Worm (Caenorhabditis elegans): ENCODE measurements around the gene F20D6.2.

- no peak for TF ChIP-seq unc-86 (tag; optimal IDR thresholded peaks at IDR 0.05)
- TF ChIP-seq pqm-1 (tag; optimal IDR thresholded peaks at IDR 0.05): no peak
- no peak for TF ChIP-seq hlh-6 (tag; optimal IDR thresholded peaks at IDR 0.05)
- no peak for TF ChIP-seq lim-6 (tag; optimal IDR thresholded peaks at IDR 0.05)
- no peak for TF ChIP-seq nhr-11 (tag; optimal IDR thresholded peaks at IDR 0.05)
- TF ChIP-seq pros-1 (tag; optimal IDR thresholded peaks at IDR 0.05): no peak
- no peak for TF ChIP-seq nfya-1 (tag; optimal IDR thresholded peaks at IDR 0.05)
- TF ChIP-seq che-1 (tag; optimal IDR thresholded peaks at IDR 0.05): no peak
- no peak for TF ChIP-seq C08G9.2 (tag; optimal IDR thresholded peaks at IDR 0.05)
- TF ChIP-seq pha-4 (tag; optimal IDR thresholded peaks at IDR 0.05): no peak
- no peak for TF ChIP-seq ceh-14 (tag; optimal IDR thresholded peaks at IDR 0.05)
- no peak for TF ChIP-seq sox-2 (GFP tag; IDR thresholded peaks at IDR 0.05)
- TF ChIP-seq ceh-45 (GFP tag; IDR thresholded peaks at IDR 0.05): no peak
- TF ChIP-seq pha-2 (tag; optimal IDR thresholded peaks at IDR 0.05): no peak
These were observed 16.7 kb upstream of the F20D6.2 start for ce11 chrV:8169150-8169549.
